Fruit fly (Drosophila melanogaster): ENCODE results near the gene CG12535.
A peak's percentile ranks its signal among the peaks of the same experiment; 100 is the strongest.

The CG12535 gene

DNA sequence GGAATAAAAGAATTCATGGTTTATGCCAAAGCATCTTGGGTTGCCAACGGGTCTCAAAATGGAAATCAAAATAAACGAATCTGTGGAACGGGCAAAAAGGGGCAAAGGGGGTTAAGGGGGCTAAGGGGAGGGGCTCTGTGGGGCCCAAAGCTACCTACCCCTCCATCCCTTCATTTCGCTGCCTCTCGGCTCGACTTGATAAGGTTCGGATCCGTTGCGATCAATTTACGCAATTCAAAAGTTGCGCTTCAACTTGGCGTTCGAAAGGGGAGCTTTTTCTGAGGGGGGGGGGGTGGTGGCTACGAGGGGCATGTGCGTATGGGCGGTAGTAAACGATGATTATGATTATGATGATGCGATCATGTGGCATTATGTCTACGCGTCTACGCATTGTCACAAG is 43.3 kb downstream of the CG12535 start:
- no peak for TF ChIP-seq CG17801 (GFP tag; optimal IDR thresholded peaks at IDR 0.05; ENCODE audit: partially characterized antibody)

DNA sequence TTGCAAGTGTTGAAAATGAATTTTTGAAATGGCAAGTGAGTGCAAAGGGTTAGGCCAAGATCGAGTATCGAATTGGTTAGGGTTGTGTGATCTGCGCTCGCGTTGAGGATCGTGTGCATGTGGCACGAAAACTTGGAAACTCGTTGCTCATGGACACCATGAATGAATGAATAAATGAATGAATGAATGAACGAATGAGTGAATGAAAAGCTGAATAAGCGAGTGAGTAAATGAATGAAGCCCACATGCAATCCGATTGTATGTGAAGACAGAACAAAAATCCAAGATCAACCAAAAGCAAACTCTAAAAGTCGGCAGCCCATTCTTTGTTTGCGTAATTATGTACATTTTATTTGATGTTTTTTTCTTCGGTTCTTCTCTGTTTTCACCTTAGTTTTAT is 44.0 kb downstream of the CG12535 start:
- no peak for TF ChIP-seq CG17801 (GFP tag; optimal IDR thresholded peaks at IDR 0.05; ENCODE audit: partially characterized antibody)

DNA sequence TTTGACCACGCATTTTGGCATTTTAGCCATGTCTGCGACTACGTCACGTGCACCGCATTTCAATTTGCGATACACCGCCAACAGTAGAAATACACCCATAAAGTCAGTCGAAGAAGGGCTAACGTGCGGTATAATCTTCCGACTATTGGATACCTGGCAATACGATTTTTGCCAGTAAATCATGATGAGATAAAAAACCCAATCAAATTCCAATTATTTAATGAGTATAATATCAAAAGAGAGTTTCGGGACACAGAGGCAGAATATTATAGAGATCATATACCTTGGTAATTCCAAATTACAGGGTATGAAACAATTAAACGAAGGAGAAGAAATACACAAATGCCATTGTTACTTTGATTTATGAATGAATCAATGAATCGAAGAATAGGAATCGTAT is 45.3 kb downstream of the CG12535 start:
- TF ChIP-seq CG17801 (GFP tag; optimal IDR thresholded peaks at IDR 0.05; ENCODE audit: partially characterized antibody) = no peak

DNA sequence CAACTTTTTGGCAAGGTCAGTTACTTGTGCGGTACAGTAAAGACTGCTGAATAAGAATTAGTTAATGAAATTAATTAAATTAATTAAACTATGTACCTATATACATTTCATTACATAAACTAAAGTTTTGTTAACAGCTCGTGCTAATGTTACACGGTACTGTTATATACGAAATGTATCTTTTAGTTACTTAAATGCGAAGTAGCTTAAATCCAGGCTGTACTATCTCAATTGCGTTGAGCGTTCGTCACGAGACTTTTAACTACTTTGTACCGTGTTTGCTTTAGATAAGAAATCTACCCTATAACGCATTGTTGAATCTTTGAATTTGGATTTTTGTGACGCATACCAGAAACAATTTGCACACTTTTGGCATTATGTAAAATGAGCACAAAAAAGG is 49.5 kb downstream of the CG12535 start:
- no peak for TF ChIP-seq CG17801 (GFP tag; optimal IDR thresholded peaks at IDR 0.05; ENCODE audit: partially characterized antibody)

DNA sequence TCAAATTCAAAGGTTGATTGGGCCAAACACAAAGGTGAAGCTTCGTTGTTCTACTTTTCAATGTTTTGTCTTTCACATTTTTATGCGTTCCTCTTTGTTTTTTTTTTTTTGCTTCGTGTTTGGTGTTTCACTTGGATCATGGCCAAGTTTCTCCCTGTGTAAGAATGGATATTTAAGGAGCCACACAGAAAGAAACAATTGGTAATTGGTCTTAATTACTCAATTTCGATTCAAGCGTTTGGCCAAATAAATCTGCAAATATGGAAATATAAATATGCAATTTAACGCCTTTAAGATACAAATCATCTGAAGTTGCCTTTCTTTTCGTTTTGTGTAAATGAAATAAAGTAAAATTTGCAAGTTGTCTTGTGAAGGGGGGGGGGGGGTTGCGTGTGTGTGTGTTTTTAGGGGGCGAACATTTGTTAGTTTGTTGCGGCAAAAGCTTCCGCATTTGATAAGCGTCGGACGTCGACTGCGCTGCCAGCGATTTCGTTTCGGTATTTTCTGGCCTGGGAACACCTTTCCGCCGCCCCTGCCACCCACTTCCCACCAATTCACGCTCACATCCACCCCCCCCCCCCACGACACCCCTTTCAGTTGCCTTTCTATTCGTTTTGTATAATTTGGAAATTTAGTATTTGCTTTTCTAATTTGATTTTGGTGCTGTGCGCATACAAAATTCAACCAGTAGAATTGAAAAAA is 50.0 kb downstream of the CG12535 start:
- TF ChIP-seq CG17801 (GFP tag; optimal IDR thresholded peaks at IDR 0.05; ENCODE audit: partially characterized antibody) = no peak

DNA sequence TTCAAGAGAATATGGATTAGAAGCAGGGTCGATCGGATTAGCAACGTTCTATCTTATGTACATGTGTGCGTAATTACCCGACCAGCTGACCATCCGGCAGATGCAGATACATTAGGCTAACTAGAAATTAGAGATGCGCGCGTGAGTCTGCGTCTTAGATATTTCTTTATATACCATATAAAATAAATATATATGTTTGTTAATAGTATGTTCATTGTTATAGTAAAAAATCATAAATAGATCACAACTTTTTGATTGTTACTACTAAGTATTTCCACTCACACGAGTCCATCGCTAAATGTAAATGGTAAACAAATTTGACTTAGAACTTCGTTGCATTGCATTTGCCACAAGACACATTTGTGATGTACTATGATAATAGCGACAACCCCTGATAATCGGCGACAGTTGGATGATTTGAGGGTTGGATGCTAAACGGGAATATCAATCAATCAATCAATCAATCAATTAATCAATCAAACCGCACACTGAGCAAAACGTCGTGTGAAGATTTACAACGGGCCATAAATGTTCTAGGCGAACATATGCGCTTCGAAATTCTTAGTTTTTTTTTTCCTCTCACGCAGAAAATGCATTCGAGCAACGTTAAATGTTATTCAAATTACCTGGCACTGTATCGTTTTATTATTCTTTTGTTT is 51.8 kb downstream of the CG12535 start:
- no peak for TF ChIP-seq CG17801 (GFP tag; optimal IDR thresholded peaks at IDR 0.05; ENCODE audit: partially characterized antibody)

DNA sequence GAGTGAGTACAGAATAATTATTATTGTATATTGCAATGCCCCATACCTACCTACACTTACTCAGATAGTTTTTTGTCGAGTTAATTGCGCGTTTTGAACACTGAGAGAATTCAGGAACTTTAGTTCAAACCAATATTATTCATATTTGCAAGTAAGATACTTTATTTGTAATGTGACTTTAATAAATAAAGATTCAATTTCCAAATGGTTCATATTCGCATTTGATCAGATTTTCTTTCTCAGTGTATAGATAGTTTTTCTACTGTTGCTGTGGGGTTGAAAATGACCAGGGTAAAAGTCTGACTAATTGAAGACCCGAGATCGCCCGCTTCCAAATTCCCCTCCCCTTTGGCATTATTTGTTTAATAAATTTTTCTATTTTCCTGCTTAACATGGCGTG is 54.6 kb downstream of the CG12535 start:
- no peak for TF ChIP-seq CG17801 (GFP tag; optimal IDR thresholded peaks at IDR 0.05; ENCODE audit: partially characterized antibody)

DNA sequence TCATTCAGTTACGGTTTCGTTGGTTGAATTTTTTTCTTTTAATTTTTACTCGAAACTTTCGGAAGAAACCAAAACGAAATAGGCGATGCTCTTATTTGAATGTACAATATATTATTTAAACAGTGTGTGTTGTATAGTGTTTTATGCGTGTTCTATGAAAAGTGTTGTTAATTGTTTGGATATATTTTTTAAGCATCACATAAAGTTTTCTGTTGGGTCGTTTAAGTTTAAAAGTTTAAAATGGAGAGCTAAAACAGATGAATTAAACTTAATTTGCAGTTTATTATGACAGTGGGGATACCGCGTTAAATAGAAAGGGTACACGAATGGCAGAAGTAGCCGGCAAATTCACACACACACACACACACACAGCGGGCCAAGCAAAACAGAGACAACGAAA is 58.9 kb downstream of the CG12535 start:
- peak; percentile 86 for TF ChIP-seq CG17801 (GFP tag; optimal IDR thresholded peaks at IDR 0.05; ENCODE audit: partially characterized antibody)

DNA sequence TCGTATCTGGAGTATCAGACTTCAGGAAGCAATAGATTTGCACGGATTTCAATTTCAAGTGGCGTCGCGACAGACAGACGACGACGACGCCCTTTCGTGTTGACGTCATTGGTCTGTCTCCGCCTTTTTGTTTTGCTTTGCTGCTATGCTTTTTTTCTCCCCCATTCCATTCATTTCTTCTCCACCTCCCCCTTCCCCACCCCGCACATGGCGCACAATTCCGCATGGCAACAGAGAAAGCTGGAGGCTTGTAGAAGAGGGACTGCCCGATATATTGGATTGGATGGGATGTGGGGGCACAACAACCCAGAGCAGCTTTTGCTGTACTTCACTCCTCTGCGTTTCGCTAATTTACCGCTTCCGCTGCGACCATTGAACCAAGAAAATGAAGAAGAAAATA is 64.9 kb downstream of the CG12535 start:
- TF ChIP-seq CG17801 (GFP tag; optimal IDR thresholded peaks at IDR 0.05; ENCODE audit: partially characterized antibody) = no peak

DNA sequence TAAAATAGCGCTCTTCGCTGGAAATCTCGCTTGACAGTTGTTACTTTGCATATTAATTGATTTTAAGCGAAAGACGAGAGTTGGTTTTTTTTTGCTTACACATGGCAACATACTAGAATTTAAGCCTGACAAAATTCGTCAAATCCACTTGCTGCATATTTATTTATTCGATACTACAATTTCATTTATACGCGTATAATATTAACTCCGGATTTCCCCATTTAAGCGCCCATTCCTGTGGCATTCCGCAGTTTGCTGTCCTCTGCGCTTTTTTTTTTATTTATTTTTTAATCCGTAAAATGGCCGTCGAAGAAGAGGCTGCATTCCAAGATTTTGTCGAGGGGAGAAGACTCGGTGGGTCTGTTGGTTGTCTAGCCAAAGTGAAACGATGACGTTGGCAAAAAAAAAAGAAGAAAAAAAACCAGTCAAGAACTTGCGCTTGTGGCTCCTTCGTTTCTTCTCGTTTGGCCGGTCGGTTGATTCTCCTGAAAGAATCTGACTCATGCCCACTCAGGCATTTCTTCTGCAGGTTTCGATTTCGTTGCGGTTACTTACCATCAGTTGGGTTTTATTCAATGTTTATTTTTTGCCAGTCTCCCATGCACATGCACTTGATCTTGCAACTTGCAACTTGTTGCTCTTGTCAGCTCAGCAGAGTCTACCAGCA is 66.0 kb downstream of the CG12535 start:
- TF ChIP-seq CG17801 (GFP tag; optimal IDR thresholded peaks at IDR 0.05; ENCODE audit: partially characterized antibody) = no peak

DNA sequence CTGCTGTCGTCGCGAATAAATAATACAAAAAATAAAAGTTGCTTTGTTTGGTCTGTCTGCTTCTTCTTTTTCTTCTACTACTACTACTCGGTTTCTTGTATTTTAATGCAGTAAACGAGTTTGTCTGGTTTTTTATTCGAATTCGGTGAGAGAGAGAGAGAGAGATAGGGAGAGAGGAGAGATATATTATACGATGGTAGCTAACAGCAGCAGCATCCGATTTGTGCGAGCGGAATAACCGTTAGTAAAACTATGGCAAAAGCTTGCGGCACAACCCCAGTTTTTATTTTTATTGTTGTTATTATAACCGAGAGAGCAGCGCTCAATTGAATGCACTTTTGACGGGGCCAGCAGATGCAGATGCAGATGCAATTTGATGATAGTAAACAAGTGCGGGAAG is 66.7 kb downstream of the CG12535 start:
- TF ChIP-seq CG17801 (GFP tag; optimal IDR thresholded peaks at IDR 0.05; ENCODE audit: partially characterized antibody) = no peak

DNA sequence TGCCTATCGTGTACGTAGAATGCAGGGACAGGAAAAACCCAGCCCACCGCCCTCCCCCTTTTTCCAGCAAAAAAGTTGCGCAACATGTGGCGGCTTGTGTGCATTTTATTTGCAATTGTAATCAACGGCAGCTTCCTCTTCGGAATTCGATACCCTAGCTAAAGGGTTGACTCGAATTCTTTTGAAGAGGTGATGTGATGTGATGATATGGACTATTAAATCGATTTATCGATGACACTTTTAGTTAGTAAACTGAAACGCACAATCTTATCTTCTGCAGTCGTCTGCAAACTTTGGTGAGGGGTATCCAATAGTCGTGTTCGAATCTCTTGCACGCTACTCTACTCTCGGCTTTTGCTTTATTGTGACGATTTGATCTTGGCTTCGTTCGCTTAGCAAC is 67.1 kb downstream of the CG12535 start:
- TF ChIP-seq CG17801 (GFP tag; optimal IDR thresholded peaks at IDR 0.05; ENCODE audit: partially characterized antibody) = peak; percentile 68

DNA sequence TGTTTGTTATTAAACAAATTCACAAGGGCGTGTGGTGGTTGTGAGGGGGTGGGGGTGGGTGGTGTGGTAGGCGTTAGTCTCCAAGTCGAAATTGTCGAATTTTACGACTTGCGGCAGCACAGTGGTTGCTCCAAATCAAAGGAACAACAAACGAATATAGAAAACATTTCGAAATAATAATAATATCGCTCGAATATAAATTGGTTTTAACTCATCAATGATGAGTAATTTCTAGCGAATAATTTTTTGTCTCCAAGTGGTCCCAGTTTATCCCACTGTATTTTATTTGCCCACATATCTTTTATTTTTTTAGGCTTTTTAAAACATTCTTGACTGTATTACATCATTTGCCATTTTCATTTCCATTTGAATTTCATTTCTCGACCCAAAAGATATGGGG is 67.8 kb downstream of the CG12535 start:
- no peak for TF ChIP-seq CG17801 (GFP tag; optimal IDR thresholded peaks at IDR 0.05; ENCODE audit: partially characterized antibody)

DNA sequence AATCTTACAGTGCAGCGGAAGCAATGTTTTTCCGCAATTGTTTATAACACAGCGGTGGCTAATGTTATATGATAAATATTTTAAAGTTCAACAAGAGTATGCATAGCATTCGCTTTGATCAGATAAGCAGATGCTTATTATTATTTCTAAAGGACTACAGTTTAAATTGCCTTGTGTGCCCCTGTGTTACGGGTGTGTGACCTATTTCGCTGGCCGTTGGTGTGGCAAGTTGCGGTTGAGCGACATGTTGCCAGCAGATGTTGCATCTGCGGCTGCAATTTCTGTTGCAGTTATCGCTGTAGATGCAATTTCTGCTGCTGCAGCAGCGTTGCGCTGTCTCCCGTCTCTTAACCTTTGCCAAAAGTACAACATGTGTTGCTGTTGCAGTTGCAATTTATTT is 68.5 kb downstream of the CG12535 start:
- TF ChIP-seq CG17801 (GFP tag; optimal IDR thresholded peaks at IDR 0.05; ENCODE audit: partially characterized antibody) = no peak

DNA sequence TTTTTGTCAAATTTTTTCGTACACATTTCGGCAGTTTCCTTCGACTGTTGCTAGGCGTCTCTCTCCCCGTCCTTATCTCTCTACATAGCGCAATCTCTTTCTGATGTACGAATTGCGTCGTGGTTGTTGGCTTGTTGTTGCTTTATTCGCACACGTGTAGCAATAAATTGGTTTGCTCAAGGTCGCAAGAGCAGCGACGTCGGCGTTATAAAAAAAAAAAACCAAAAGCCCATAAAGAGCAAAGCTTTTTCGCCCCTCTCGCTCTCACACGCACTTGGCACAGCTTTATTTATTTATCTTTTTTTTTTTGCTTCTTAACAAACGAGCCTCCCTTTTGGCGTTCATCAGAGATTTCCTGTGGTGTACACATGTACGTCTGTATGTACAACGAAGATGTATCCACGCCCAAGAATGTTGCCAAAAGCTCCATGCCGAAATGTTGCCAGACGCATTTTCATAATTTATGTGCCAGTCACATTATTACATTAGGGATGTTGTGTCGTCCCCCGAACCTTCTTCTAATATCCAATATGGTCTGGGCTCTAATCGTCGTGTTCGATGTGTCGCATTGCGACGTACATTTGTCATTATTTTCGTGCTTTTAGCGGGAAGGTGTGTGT is 69.3 kb downstream of the CG12535 start:
- TF ChIP-seq CG17801 (GFP tag; optimal IDR thresholded peaks at IDR 0.05; ENCODE audit: partially characterized antibody) = no peak

All from ovary, adult (tissue).